Fruit fly (Drosophila melanogaster) whole organism, embryonic: Measurements from ENCODE around the gene Sumo.

Experiments
- CG10431 ChIP-seq: fragments of 200-800 bp; sonication (Bioruptor generic); optimal IDR thresholded peaks from 3 replicates; lab custom pipeline; 2018; ENCODE audit warnings: missing biosample characterization, mild to moderate bottlenecking, missing genetic modification characterization
- CG10543 ChIP-seq: fragments of 200-800 bp; sonication (Bioruptor generic); optimal IDR thresholded peaks from 3 replicates; lab custom pipeline; 2017; ENCODE audit warnings: missing biosample characterization, mild to moderate bottlenecking, missing genetic modification characterization, moderate library complexity
- CG10959 ChIP-seq: fragments of 200-800 bp; sonication (Bioruptor generic); IDR thresholded peaks from 2 replicates; pipeline ENCODE4 v1.3.6; 2022; ENCODE audit warnings: missing biosample characterization, missing genetic modification characterization
- CG12769 ChIP-seq: fragments of 200-800 bp; sonication (Bioruptor generic); optimal IDR thresholded peaks from 2 replicates; lab custom pipeline; 2019; ENCODE audit warnings: missing biosample characterization, mild to moderate bottlenecking, missing genetic modification characterization, moderate library complexity
- CG14014 ChIP-seq: fragments of 200-800 bp; sonication (Bioruptor generic); IDR thresholded peaks from 2 replicates; pipeline ENCODE4 v1.3.6; 2022; ENCODE audit warnings: missing biosample characterization, missing genetic modification characterization
- CG15073 ChIP-seq: fragments of 200-800 bp; sonication (Bioruptor generic); optimal IDR thresholded peaks from 2 replicates; lab custom pipeline; 2016; ENCODE audit warnings: missing biosample characterization, missing genetic modification characterization
- CG15601 ChIP-seq: fragments of 200-800 bp; sonication (Bioruptor generic); optimal IDR thresholded peaks from 3 replicates; lab custom pipeline; 2019; ENCODE audit warnings: missing biosample characterization, mild to moderate bottlenecking, missing genetic modification characterization, moderate library complexity
- CG1647 ChIP-seq: fragments of 200-800 bp; sonication (Bioruptor generic); optimal IDR thresholded peaks from 3 replicates; lab custom pipeline; 2016; ENCODE audit warnings: missing biosample characterization, missing genetic modification characterization
- CG2129 ChIP-seq: fragments of 200-800 bp; sonication (Bioruptor generic); IDR thresholded peaks from 2 replicates; pipeline ENCODE4 v1.3.6; 2022; ENCODE audit warnings: missing biosample characterization, missing genetic modification characterization; ENCODE audit not compliant: partially characterized antibody
- CG2889 ChIP-seq: fragments of 200-800 bp; sonication (Bioruptor generic); IDR thresholded peaks from 3 replicates; pipeline ENCODE4 v1.3.6; 2022; ENCODE audit warnings: missing biosample characterization, missing genetic modification characterization
- CG31388 ChIP-seq: fragments of 200-800 bp; sonication (Bioruptor generic); optimal IDR thresholded peaks from 2 replicates; lab custom pipeline; 2016; ENCODE audit warnings: missing biosample characterization, missing genetic modification characterization
- CG33557 ChIP-seq: fragments of 200-800 bp; sonication (Bioruptor generic); optimal IDR thresholded peaks from 2 replicates; lab custom pipeline; 2019; ENCODE audit warnings: missing biosample characterization, mild to moderate bottlenecking, missing genetic modification characterization, moderate library complexity
- CG34376 ChIP-seq: fragments of 200-800 bp; sonication (Bioruptor generic); optimal IDR thresholded peaks from 2 replicates; lab custom pipeline; 2018; ENCODE audit warnings: missing biosample characterization, mild to moderate bottlenecking, missing genetic modification characterization
- CG4820 ChIP-seq: fragments of 200-800 bp; sonication (Bioruptor generic); optimal IDR thresholded peaks from 3 replicates; lab custom pipeline; 2016; ENCODE audit warnings: missing biosample characterization, missing genetic modification characterization
- CG6272 ChIP-seq: fragments of 200-800 bp; sonication (Bioruptor generic); IDR thresholded peaks from 2 replicates; pipeline ENCODE4 v1.3.6; 2022; ENCODE audit warnings: missing biosample characterization, missing genetic modification characterization
- CG6683 ChIP-seq: fragments of 200-800 bp; sonication (Bioruptor generic); optimal IDR thresholded peaks from 2 replicates; lab custom pipeline; 2017; ENCODE audit warnings: missing biosample characterization, mild to moderate bottlenecking, missing genetic modification characterization, missing genetic modification reagents
- CG7556 ChIP-seq: fragments of 200-800 bp; sonication (Bioruptor generic); optimal IDR thresholded peaks from 2 replicates; lab custom pipeline; 2017; ENCODE audit warnings: missing biosample characterization, mild to moderate bottlenecking, missing genetic modification characterization
- CHES-1-like ChIP-seq: fragments of 200-800 bp; sonication (Bioruptor generic); optimal IDR thresholded peaks from 2 replicates; lab custom pipeline; 2016; ENCODE audit warnings: missing biosample characterization, missing genetic modification characterization
- Camta ChIP-seq: fragments of 200-800 bp; sonication (Bioruptor generic); optimal IDR thresholded peaks from 2 replicates; lab custom pipeline; 2016; ENCODE audit warnings: missing biosample characterization, missing genetic modification characterization
- CrebB ChIP-seq: fragments of 200-800 bp; sonication (Bioruptor generic); optimal IDR thresholded peaks from 3 replicates; lab custom pipeline; 2018; ENCODE audit warnings: missing biosample characterization, mild to moderate bottlenecking, missing genetic modification characterization
- Deaf1 ChIP-seq: fragments of 200-800 bp; optimal IDR thresholded peaks from 3 replicates; lab custom pipeline; 2019; ENCODE audit warnings: missing biosample characterization, mild to moderate bottlenecking, missing genetic modification characterization, moderate library complexity
- Ets65A ChIP-seq: fragments of 200-800 bp; sonication (Bioruptor generic); peaks from one replicate; lab custom pipeline; 2016; ENCODE audit warnings: missing biosample characterization, missing genetic modification characterization
- Hr51 ChIP-seq, 2 experiments: fragments of 200-800 bp; sonication (Bioruptor generic); optimal IDR thresholded peaks; 2 replicates in 1 of 2; 3 replicates in 1 of 2; lab custom pipeline; 2016 to 2018; ENCODE audit warnings: missing biosample characterization in 2 of 2, missing genetic modification characterization in 2 of 2, mild to moderate bottlenecking in 1 of 2, moderate library complexity in 1 of 2
- Hr78 ChIP-seq, 2 experiments: fragments of 200-800 bp in 1 of 2; fragments of >200 bp in 1 of 2; sonication (Bioruptor generic) in 1 of 2; optimal IDR thresholded peaks; 2 replicates each; lab custom pipeline; 2017 to 2019; ENCODE audit warnings: missing biosample characterization in 2 of 2, missing genetic modification characterization in 2 of 2, mild to moderate bottlenecking in 1 of 2, moderate library complexity in 1 of 2
- Lim3 ChIP-seq: fragments of 200-800 bp; sonication (Bioruptor generic); IDR thresholded peaks from 2 replicates; pipeline ENCODE4 v1.3.6; 2022; ENCODE audit warnings: missing biosample characterization, missing genetic modification characterization
- MESR4 ChIP-seq: fragments of 200-800 bp; sonication (Bioruptor generic); optimal IDR thresholded peaks from 2 replicates; lab custom pipeline; 2018; ENCODE audit warnings: missing biosample characterization, mild to moderate bottlenecking, missing genetic modification characterization, moderate library complexity
- Med ChIP-seq: fragments of 200-800 bp; sonication (Bioruptor generic); peaks from one replicate; lab custom pipeline; 2016; ENCODE audit warnings: missing biosample characterization, missing genetic modification characterization, mild to moderate bottlenecking, inconsistent platforms, moderate library complexity
- Ptx1 ChIP-seq: fragments of 200-800 bp; sonication (Bioruptor generic); IDR thresholded peaks from 2 replicates; pipeline ENCODE4 v1.3.6; 2022; ENCODE audit warnings: missing biosample characterization, missing genetic modification characterization
- Rx ChIP-seq: fragments of 200-800 bp; sonication (Bioruptor generic); IDR thresholded peaks from 2 replicates; pipeline ENCODE4 v1.3.6; 2022; ENCODE audit warnings: missing biosample characterization, missing genetic modification characterization
- YL-1 ChIP-seq: fragments of 200-800 bp; sonication (Bioruptor generic); optimal IDR thresholded peaks from 3 replicates; lab custom pipeline; 2017; ENCODE audit warnings: missing biosample characterization, mild to moderate bottlenecking, missing genetic modification characterization
- ara ChIP-seq: fragments of 200-800 bp; sonication (Bioruptor generic); IDR thresholded peaks from 2 replicates; pipeline ENCODE4 v1.3.6; 2022; ENCODE audit warnings: missing biosample characterization, missing genetic modification characterization
- bigmax ChIP-seq: fragments of 200-800 bp; sonication (Bioruptor generic); optimal IDR thresholded peaks from 2 replicates; lab custom pipeline; 2018; ENCODE audit warnings: missing biosample characterization, mild to moderate bottlenecking, missing genetic modification characterization
- caup ChIP-seq: fragments of 200-800 bp; sonication (Bioruptor generic); optimal IDR thresholded peaks from 3 replicates; lab custom pipeline; 2017; ENCODE audit warnings: missing biosample characterization, mild to moderate bottlenecking, missing genetic modification characterization, moderate library complexity; ENCODE audit not compliant: severe bottlenecking
- dm ChIP-seq: fragments of 200-800 bp; sonication (Bioruptor generic); optimal IDR thresholded peaks from 3 replicates; lab custom pipeline; 2016; ENCODE audit warnings: missing biosample characterization, missing genetic modification characterization
- dmrt11E ChIP-seq: fragments of 200-800 bp; sonication (Bioruptor generic); optimal IDR thresholded peaks from 3 replicates; lab custom pipeline; 2018; ENCODE audit warnings: missing biosample characterization, mild to moderate bottlenecking, missing genetic modification characterization, moderate library complexity
- dysf ChIP-seq: fragments of 200-800 bp; sonication (Bioruptor generic); IDR thresholded peaks from 3 replicates; pipeline ENCODE4 v1.3.6; 2022; ENCODE audit warnings: missing biosample characterization, missing genetic modification characterization
- ewg ChIP-seq: fragments of 200-800 bp; sonication (Bioruptor generic); optimal IDR thresholded peaks from 3 replicates; lab custom pipeline; 2017; ENCODE audit warnings: mild to moderate bottlenecking, missing biosample characterization, missing genetic modification reagents, missing genetic modification characterization
- grau ChIP-seq: fragments of 200-800 bp; optimal IDR thresholded peaks from 3 replicates; lab custom pipeline; 2019; ENCODE audit warnings: missing biosample characterization, mild to moderate bottlenecking, missing genetic modification characterization, moderate library complexity
- gsb-n ChIP-seq: fragments of 200-800 bp; sonication (Bioruptor generic); optimal IDR thresholded peaks from 3 replicates; lab custom pipeline; 2018; ENCODE audit warnings: missing biosample characterization, mild to moderate bottlenecking, missing genetic modification characterization
- jing ChIP-seq: fragments of 200-800 bp; sonication (Bioruptor generic); optimal IDR thresholded peaks from 2 replicates; lab custom pipeline; 2018; ENCODE audit warnings: missing biosample characterization, mild to moderate bottlenecking, missing genetic modification characterization
- kah ChIP-seq: fragments of 200-800 bp; sonication (Bioruptor generic); optimal IDR thresholded peaks from 2 replicates; lab custom pipeline; 2018; ENCODE audit warnings: missing biosample characterization, mild to moderate bottlenecking, missing genetic modification characterization
- kay ChIP-seq: fragments of 200-800 bp; sonication (Bioruptor generic); optimal IDR thresholded peaks from 2 replicates; lab custom pipeline; 2016; ENCODE audit warnings: missing biosample characterization, missing genetic modification characterization
- klu ChIP-seq: fragments of 200-800 bp; sonication (Bioruptor generic); IDR thresholded peaks from 2 replicates; pipeline ENCODE4 v1.3.6; 2022; ENCODE audit warnings: missing biosample characterization, missing genetic modification characterization
- mld ChIP-seq: fragments of 200-800 bp; sonication (Bioruptor generic); IDR thresholded peaks from 3 replicates; pipeline ENCODE4 v1.3.6; 2022; ENCODE audit warnings: missing biosample characterization, missing genetic modification characterization; ENCODE audit not compliant: partially characterized antibody
- phol ChIP-seq: fragments of 200-800 bp; sonication (Bioruptor generic); optimal IDR thresholded peaks from 3 replicates; lab custom pipeline; 2018; ENCODE audit warnings: missing biosample characterization, mild to moderate bottlenecking, missing genetic modification characterization, moderate library complexity
- pros ChIP-seq: fragments of 200-800 bp; sonication (Bioruptor generic); optimal IDR thresholded peaks from 3 replicates; lab custom pipeline; 2019; ENCODE audit warnings: missing biosample characterization, mild to moderate bottlenecking, missing genetic modification characterization, moderate library complexity
- psq ChIP-seq: fragments of 200-800 bp; sonication (Bioruptor generic); optimal IDR thresholded peaks from 2 replicates; lab custom pipeline; 2017; ENCODE audit warnings: missing biosample characterization, missing genetic modification characterization
- scrt ChIP-seq: fragments of 200-800 bp; sonication (Bioruptor generic); optimal IDR thresholded peaks from 2 replicates; lab custom pipeline; 2018; ENCODE audit warnings: missing biosample characterization, mild to moderate bottlenecking, missing genetic modification characterization, moderate library complexity
- slp2 ChIP-seq: fragments of 200-800 bp; sonication (Bioruptor generic); optimal IDR thresholded peaks from 2 replicates; lab custom pipeline; 2016; ENCODE audit warnings: missing biosample characterization, missing genetic modification characterization
- stwl ChIP-seq: fragments of 200-800 bp; sonication (Bioruptor generic); optimal IDR thresholded peaks from 3 replicates; lab custom pipeline; 2018; ENCODE audit warnings: missing biosample characterization, mild to moderate bottlenecking, missing genetic modification characterization, moderate library complexity
- tio ChIP-seq: fragments of 200-800 bp; sonication (Bioruptor generic); optimal IDR thresholded peaks from 2 replicates; lab custom pipeline; 2017; ENCODE audit warnings: missing biosample characterization, missing genetic modification characterization, inconsistent platforms

Gene Sumo

DNA sequence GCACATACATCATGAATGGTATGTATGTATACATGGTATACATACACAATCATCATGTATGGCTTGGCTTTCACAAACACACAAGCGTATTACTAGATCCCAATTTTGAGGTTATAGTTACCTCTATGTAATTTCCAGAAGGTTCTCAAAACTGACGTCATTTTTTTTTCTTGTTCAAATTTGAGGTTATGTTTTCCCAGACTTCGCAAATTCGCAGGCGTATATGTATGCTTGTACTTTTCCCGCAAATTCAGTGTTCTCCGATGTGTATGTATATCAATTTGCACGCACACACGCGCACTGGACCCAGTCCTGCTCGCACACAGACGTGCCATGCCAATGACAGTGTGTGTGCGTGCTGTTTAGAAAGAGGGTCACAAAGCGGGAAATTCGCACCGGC, 1.1 kb downstream of the Sumo start (continued):
- TF ChIP-seq scrt (GFP tag; lab: Kevin White, UChicago), result no peak
- no peak for TF ChIP-seq Camta
- peak; percentile 76 for TF ChIP-seq YL-1 (GFP tag; lab: Kevin White, UChicago)
- TF ChIP-seq gsb-n, result no peak
- TF ChIP-seq klu, result no peak
- TF ChIP-seq CG15073 (GFP tag; lab: Kevin White, UChicago), result no peak
- no peak for TF ChIP-seq CG1647
- no peak for TF ChIP-seq Ets65A (GFP tag; lab: Kevin White, UChicago)
- no peak for TF ChIP-seq CG4820 (GFP tag; lab: Kevin White, UChicago)
- no peak for TF ChIP-seq Lim3 (GFP tag; lab: Robert Waterston, UW)
- peak; percentile 43 for TF ChIP-seq Med (GFP tag; lab: Kevin White, UChicago)
- no peak for TF ChIP-seq CG10959
- no peak for TF ChIP-seq stwl (tag; lab: Kevin White, UChicago)
- TF ChIP-seq CG33557 (GFP tag; lab: Kevin White, UChicago), result no peak
- no peak for TF ChIP-seq CG2129 (GFP tag; lab: Robert Waterston, UW)
- TF ChIP-seq phol (tag; lab: Kevin White, UChicago), result no peak
- no peak for TF ChIP-seq CG6683 (GFP tag; lab: Kevin White, UChicago)
- TF ChIP-seq ara (GFP tag; lab: Robert Waterston, UW), result no peak
- TF ChIP-seq CG31388 (GFP tag; lab: Kevin White, UChicago), result no peak
- no peak for TF ChIP-seq Hr78 (GFP tag; optimal IDR thresholded peaks at IDR 0.05; lab: Kevin White, UChicago)
- TF ChIP-seq dm, result no peak
- no peak for TF ChIP-seq grau (tag; lab: Kevin White, UChicago)
- TF ChIP-seq slp2 (GFP tag; lab: Kevin White, UChicago), result no peak
- TF ChIP-seq psq (GFP tag; lab: Kevin White, UChicago), result no peak
- TF ChIP-seq CG6272 (GFP tag; lab: Robert Waterston, UW), result no peak
- no peak for TF ChIP-seq Deaf1
- TF ChIP-seq jing (GFP tag; lab: Kevin White, UChicago), result no peak
- peak; percentile 9 for TF ChIP-seq CG34376 (GFP tag; lab: Kevin White, UChicago)
- no peak for TF ChIP-seq CG12769 (tag; lab: Kevin White, UChicago)
- no peak for TF ChIP-seq dysf (GFP tag; lab: Robert Waterston, UW)
- TF ChIP-seq kah, result no peak
- no peak for TF ChIP-seq kay
- TF ChIP-seq MESR4 (GFP tag; lab: Kevin White, UChicago), result peak; percentile 43
- TF ChIP-seq bigmax, result peak; percentile 97
- TF ChIP-seq Rx (GFP tag; lab: Robert Waterston, UW), result no peak
- no peak for TF ChIP-seq dmrt11E (tag; lab: Kevin White, UChicago)
- peak; percentile 100 for TF ChIP-seq CG10431
- no peak for TF ChIP-seq CG14014 (GFP tag; lab: Robert Waterston, UW)
- no peak for TF ChIP-seq pros (GFP tag; lab: Kevin White, UChicago)
- no peak for TF ChIP-seq Ptx1 (GFP tag; lab: Robert Waterston, UW)
- peak; percentile 85 for TF ChIP-seq ewg (GFP tag; lab: Kevin White, UChicago)
- TF ChIP-seq CG7556 (GFP tag; lab: Kevin White, UChicago), result no peak
- no peak for TF ChIP-seq CHES-1-like (GFP tag; lab: Kevin White, UChicago)
- TF ChIP-seq tio, result no peak
- TF ChIP-seq CrebB (tag; lab: Kevin White, UChicago), result no peak
- TF ChIP-seq CG2889 (GFP tag; lab: Robert Waterston, UW), result no peak
- TF ChIP-seq caup (GFP tag; lab: Kevin White, UChicago), result no peak
- TF ChIP-seq Hr51 (GFP tag; optimal IDR thresholded peaks at IDR 0.05; lab: Kevin White, UChicago), result no peak
- TF ChIP-seq CG10543 (GFP tag; lab: Kevin White, UChicago), result no peak
- TF ChIP-seq mld (GFP tag; lab: Robert Waterston, UW), result no peak
- TF ChIP-seq CG15601, result no peak
